Worm (Caenorhabditis elegans): Measurements from ENCODE around the gene elo-2.
A peak's percentile ranks its signal among the peaks of the same experiment; 100 is the strongest.

The elo-2 gene

DNA sequence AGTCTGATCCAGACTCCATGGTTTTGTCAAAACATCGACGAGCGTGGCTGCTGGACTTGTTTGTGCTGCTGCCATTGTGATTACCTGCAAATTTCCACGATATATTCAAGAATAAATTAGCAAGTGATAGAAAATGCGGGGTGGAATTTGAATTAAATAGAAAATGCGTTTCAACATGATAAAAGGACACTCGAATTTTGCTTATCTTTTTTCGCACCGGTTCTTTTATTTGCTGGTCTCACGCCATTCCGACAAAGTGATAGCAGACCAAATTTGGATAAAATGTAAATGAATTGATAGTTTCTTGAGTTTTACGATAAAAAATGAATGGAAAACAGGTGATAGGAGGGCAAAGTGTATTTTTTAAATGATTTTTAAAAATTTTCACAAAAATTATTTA, at the start of gene elo-2:
TSS of gene elo-2 (minus strand) at position 84 of the 400 bp plus-strand sequence.
- peak; percentile 51 for TF ChIP-seq nhr-80 (tag; optimal IDR thresholded peaks at IDR 0.05)
- TF ChIP-seq F10E7.11 (tag; optimal IDR thresholded peaks at IDR 0.05): no peak
- 0 out of 2 replicates have a peak, but pooled peaks have one; percentile 19 for TF ChIP-seq nfyb-1 (GFP tag; IDR thresholded peaks at IDR 0.05)
- TF ChIP-seq bed-1 (GFP tag; IDR thresholded peaks at IDR 0.05): no peak
- TF ChIP-seq let-526 (GFP tag; IDR thresholded peaks at IDR 0.05): no peak
- no peak for TF ChIP-seq cebp-2 (GFP tag; IDR thresholded peaks at IDR 0.05)
- TF ChIP-seq hmg-20 (GFP tag; IDR thresholded peaks at IDR 0.05): no peak
- no peak for TF ChIP-seq ztf-28 (GFP tag; IDR thresholded peaks at IDR 0.05)
- TF ChIP-seq dpff-1 (tag; optimal IDR thresholded peaks at IDR 0.05): no peak
- no peak for TF ChIP-seq mcd-1 (GFP tag; IDR thresholded peaks at IDR 0.05)
- TF ChIP-seq B0019.2 (GFP tag; conservative IDR thresholded peaks at IDR 0.05): no peak
- TF ChIP-seq snpc-1.1 (tag; optimal IDR thresholded peaks at IDR 0.05; ENCODE audit: insufficient read depth): no peak
- no peak for TF ChIP-seq lsy-27 (tag; optimal IDR thresholded peaks at IDR 0.05; ENCODE audit: borderline replicate concordance, insufficient read depth)
- no peak for TF ChIP-seq efl-1 (GFP tag; optimal IDR thresholded peaks at IDR 0.05)
- no peak for TF ChIP-seq madf-6 (GFP tag; IDR thresholded peaks at IDR 0.05)
- TF ChIP-seq unc-62 (GFP tag; optimal IDR thresholded peaks at IDR 0.05): no peak
- no peak for TF ChIP-seq ceh-91 (GFP tag; IDR thresholded peaks at IDR 0.05)
- TF ChIP-seq bed-2 (GFP tag; IDR thresholded peaks at IDR 0.05): no peak
- TF ChIP-seq somi-1 (GFP tag; optimal IDR thresholded peaks at IDR 0.05): no peak
- no peak for TF ChIP-seq egl-44 (GFP tag; IDR thresholded peaks at IDR 0.05)
- TF ChIP-seq ztf-18 (tag; optimal IDR thresholded peaks at IDR 0.05): peak; percentile 22
- TF ChIP-seq nfya-2 (GFP tag; IDR thresholded peaks at IDR 0.05): no peak
- TF ChIP-seq C17E4.6 (GFP tag; IDR thresholded peaks at IDR 0.05): no peak
- no peak for TF ChIP-seq ets-4 (GFP tag; optimal IDR thresholded peaks at IDR 0.05)
- no peak for TF ChIP-seq mel-28 (tag; optimal IDR thresholded peaks at IDR 0.05; ENCODE audit: borderline replicate concordance)
- no peak for TF ChIP-seq tbx-9 (tag; optimal IDR thresholded peaks at IDR 0.05; ENCODE audit: borderline replicate concordance)

ce11 chrIV:17492712-17493111, 25.5 kb upstream of the elo-2 start:
- peak; percentile 69; the same call in 1 of the 2 replicates for TF ChIP-seq Y53F4B.3 (GFP tag; IDR thresholded peaks at IDR 0.05)
- TF ChIP-seq egrh-3 (GFP tag; IDR thresholded peaks at IDR 0.05): peak; percentile 92

DNA sequence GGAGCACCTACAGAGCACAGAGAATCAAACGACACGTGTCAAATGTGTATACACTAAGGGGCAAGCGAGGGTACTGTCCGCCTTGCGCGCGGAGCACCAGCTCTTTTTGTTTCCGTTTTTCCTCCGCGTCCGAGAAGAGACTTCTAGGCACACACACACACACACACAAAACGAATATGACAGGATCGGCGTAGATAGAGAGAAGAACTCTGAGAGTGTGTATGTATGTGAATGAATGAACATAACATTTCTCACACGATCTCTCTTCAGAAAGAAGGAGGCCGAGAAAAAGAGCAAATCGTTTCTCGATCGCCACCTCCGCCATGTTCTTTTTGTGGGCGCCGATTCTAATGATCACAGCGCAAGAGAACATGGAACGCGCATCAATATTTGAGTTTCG, 23.5 kb upstream of the elo-2 start, which contains the start of gene nas-6:
TSS of gene nas-6 (minus strand) at position 101 of the 400 bp plus-strand sequence.
- no peak for TF ChIP-seq F10E7.11 (tag; optimal IDR thresholded peaks at IDR 0.05)
- TF ChIP-seq ztf-6 (GFP tag; IDR thresholded peaks at IDR 0.05): no peak
- no peak for TF ChIP-seq F49E8.2 (tag; optimal IDR thresholded peaks at IDR 0.05; ENCODE audit: insufficient read depth)
- no peak for TF ChIP-seq nhr-179 (tag; optimal IDR thresholded peaks at IDR 0.05)
- TF ChIP-seq egl-44 (GFP tag; IDR thresholded peaks at IDR 0.05): no peak

ce11 chrIV:17483230-17483629, 16.0 kb upstream of the elo-2 start, which contains the start of gene rabr-2:
Gene rabr-2 (minus strand): TSS chrIV:17483330.
- TF ChIP-seq tbp1 (GFP tag; optimal IDR thresholded peaks at IDR 0.05) (no peak), F39B2.1 (GFP tag; IDR thresholded peaks at IDR 0.05) (no peak), ztf-26 (tag; optimal IDR thresholded peaks at IDR 0.05) (no peak), attf-6 (GFP tag; IDR thresholded peaks at IDR 0.05) (no peak), bed-1 (GFP tag; IDR thresholded peaks at IDR 0.05) (no peak), egl-18 (GFP tag; IDR thresholded peaks at IDR 0.05) (no peak), F10E7.11 (tag; optimal IDR thresholded peaks at IDR 0.05) (no peak)

Measured in whole organism, young adult.